Worm (Caenorhabditis elegans): Measurements from ENCODE around the gene F46F5.11.
"Not testable (repeated sequence)": the region's sequence is repeated elsewhere in the genome, so short reads cannot be mapped to it uniquely, and the experiment has no call there.

The F46F5.11 gene

DNA sequence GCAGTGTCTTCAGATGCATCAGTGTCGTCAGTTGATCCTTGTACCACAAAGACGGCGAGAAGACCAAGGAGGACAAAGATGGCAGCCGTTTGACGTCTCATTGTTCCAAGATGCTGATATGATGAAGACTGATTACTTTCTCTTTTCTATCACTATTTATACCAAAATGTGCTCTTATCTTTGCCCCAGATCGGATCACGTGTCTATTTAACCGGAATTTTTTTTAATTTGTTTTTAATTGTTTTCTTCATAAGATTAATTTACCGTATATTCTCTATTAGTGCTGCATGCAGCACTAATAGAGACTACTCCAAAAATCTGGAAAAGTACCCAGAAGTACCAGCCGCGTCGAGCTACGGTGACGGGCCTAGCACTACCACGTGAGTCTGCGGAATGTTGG lies 6.2 kb downstream of the F46F5.11 start, which contains the start of gene msrp-3:
TSS of gene msrp-3 (minus strand) at position 101 of the 400 bp plus-strand sequence.
- no peak for TF ChIP-seq nhr-21 (tag; optimal IDR thresholded peaks at IDR 0.05)
- TF ChIP-seq zag-1 (tag; optimal IDR thresholded peaks at IDR 0.05): no peak
- TF ChIP-seq ama-1 (optimal IDR thresholded peaks at IDR 0.05): no peak
- TF ChIP-seq sma-3 (GFP tag; optimal IDR thresholded peaks at IDR 0.05): no peak
- no peak for TF ChIP-seq unc-55 (GFP tag; optimal IDR thresholded peaks at IDR 0.05)
- no peak for TF ChIP-seq sma-9 (GFP tag; optimal IDR thresholded peaks at IDR 0.05)
- no peak for TF ChIP-seq sma-9 (tag; optimal IDR thresholded peaks at IDR 0.05)
- TF ChIP-seq ceh-16 (tag; optimal IDR thresholded peaks at IDR 0.05): no peak
- TF ChIP-seq unc-39 (tag; optimal IDR thresholded peaks at IDR 0.05): no peak
- TF ChIP-seq ceh-82 (tag; optimal IDR thresholded peaks at IDR 0.05): no peak
- TF ChIP-seq nhr-10 (tag; optimal IDR thresholded peaks at IDR 0.05): no peak
- no peak for TF ChIP-seq blmp-1 (tag; optimal IDR thresholded peaks at IDR 0.05; ENCODE audit: insufficient read depth)
- TF ChIP-seq elt-3 (tag; optimal IDR thresholded peaks at IDR 0.05): no peak
- no peak for TF ChIP-seq lsy-2 (tag; optimal IDR thresholded peaks at IDR 0.05)
- TF ChIP-seq nhr-77 (tag; optimal IDR thresholded peaks at IDR 0.05): no peak
- TF ChIP-seq gmeb-1 (tag; optimal IDR thresholded peaks at IDR 0.05): no peak
- no peak for TF ChIP-seq C34F6.9 (tag; optimal IDR thresholded peaks at IDR 0.05)
- no peak for TF ChIP-seq R02D3.7 (tag; optimal IDR thresholded peaks at IDR 0.05)
- no peak for TF ChIP-seq alr-1 (tag; optimal IDR thresholded peaks at IDR 0.05)
- no peak for TF ChIP-seq lin-11 (tag; optimal IDR thresholded peaks at IDR 0.05)

- TF ChIP-seq lin-39 (tag; optimal IDR thresholded peaks at IDR 0.05) (no peak), lin-13 (GFP tag; optimal IDR thresholded peaks at IDR 0.05) (no peak), mdl-1 (tag; optimal IDR thresholded peaks at IDR 0.05) (no peak), fos-1 (tag; optimal IDR thresholded peaks at IDR 0.05) (no peak), nhr-25 (tag; optimal IDR thresholded peaks at IDR 0.05) (no peak), lsy-2 (tag; optimal IDR thresholded peaks at IDR 0.05) (no peak), ceh-82 (tag; optimal IDR thresholded peaks at IDR 0.05) (no peak), elt-3 (tag; optimal IDR thresholded peaks at IDR 0.05) (no peak), dmd-4 (tag; optimal IDR thresholded peaks at IDR 0.05) (no peak), elt-1 (tag; optimal IDR thresholded peaks at IDR 0.05) (no peak), nhr-77 (tag; optimal IDR thresholded peaks at IDR 0.05) (no peak), unc-39 (tag; optimal IDR thresholded peaks at IDR 0.05) (no peak)
These were observed 12.0 kb downstream of the F46F5.11 start, which contains the start of gene F46F5.7 for ce11 chrII:820519-820918. Gene F46F5.7, minus strand, starts transcription at chrII:820619.

DNA sequence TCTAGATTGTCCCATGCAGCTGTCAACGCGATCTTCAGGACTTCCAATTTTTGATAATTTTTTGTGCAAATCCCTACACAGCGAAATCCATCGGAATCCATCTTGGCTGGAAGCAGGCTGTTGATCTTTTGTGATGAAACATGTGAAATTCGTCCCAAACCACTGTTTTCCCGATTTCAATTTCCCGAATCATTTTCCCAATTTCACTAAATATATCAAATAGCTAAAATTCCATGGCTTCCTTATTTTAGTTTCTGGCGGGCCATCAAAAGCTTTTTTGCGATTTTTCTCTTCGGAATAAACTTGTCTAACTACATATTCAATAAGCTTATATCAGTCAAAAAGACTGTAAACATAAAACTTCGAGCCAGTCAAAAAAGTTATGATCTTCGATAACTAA lies 13.0 kb downstream of the F46F5.11 start, which contains the start of gene F46F5.8:
TSS of gene F46F5.8 (minus strand) at position 101 of the 400 bp plus-strand sequence.
- TF ChIP-seq unc-62 (GFP tag; optimal IDR thresholded peaks at IDR 0.05) (no peak), C34F6.9 (tag; optimal IDR thresholded peaks at IDR 0.05) (no peak), ama-1 (optimal IDR thresholded peaks at IDR 0.05) (no peak), fos-1 (tag; optimal IDR thresholded peaks at IDR 0.05) (no peak), mdl-1 (tag; optimal IDR thresholded peaks at IDR 0.05) (no peak), nhr-21 (tag; optimal IDR thresholded peaks at IDR 0.05) (no peak), elt-3 (tag; optimal IDR thresholded peaks at IDR 0.05) (no peak), elt-1 (tag; optimal IDR thresholded peaks at IDR 0.05) (no peak), lsy-2 (tag; optimal IDR thresholded peaks at IDR 0.05) (no peak), nhr-6 (tag; optimal IDR thresholded peaks at IDR 0.05) (no peak), F13H6.1 (tag; optimal IDR thresholded peaks at IDR 0.05) (no peak), ztf-1 (GFP tag; conservative IDR thresholded peaks at IDR 0.05) (no peak)

DNA sequence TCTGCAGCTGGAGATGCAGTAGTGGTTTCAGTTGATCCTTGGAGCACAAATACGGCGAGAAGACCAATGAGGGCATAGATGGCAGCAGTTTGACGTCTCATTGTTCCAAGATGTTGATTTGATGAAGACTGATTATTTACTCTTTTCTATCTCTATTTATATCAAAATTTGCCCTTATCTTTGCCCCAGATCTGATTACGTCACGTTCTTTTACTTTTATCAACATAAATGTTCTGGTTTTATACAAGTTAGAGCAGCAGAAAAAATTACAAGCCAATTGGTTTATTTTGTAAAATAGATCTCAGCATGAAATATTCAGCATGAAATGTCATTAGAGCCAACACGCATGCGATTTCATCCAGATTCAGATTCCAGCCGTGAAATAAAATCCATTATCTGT lies 14.2 kb downstream of the F46F5.11 start, which contains the start of gene msrp-4:
TSS of gene msrp-4 (minus strand) at position 101 of the 400 bp plus-strand sequence.
- TF ChIP-seq unc-55 (GFP tag; optimal IDR thresholded peaks at IDR 0.05); blmp-1 (tag; optimal IDR thresholded peaks at IDR 0.05; ENCODE audit: insufficient read depth); nhr-10 (tag; optimal IDR thresholded peaks at IDR 0.05): not testable (repeated sequence)

DNA sequence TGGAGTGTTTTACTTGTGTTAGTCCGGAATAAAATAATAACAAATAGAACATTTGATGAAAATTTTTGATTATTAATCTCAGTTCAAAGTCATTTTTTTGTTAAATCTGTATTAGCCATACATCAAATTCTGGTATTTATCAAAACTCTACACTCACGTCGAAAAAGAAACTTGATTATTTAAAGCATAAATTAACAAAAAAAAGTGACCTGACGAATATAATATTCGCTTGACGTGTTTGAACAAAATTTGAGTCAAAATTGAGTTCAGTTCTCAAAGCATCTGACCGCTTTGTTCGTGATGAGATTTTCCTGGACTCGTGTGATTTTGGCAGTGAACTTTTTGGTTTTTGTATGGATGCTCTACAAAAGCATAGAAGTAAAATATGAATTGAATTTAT lies 15.0 kb downstream of the F46F5.11 start, which contains the start of gene F46F5.10:
TSS of gene F46F5.10 (plus strand) at position 301 of the 400 bp plus-strand sequence.
- TF ChIP-seq lin-13 (GFP tag; optimal IDR thresholded peaks at IDR 0.05) (no peak), lsy-2 (tag; optimal IDR thresholded peaks at IDR 0.05) (no peak), mab-5 (tag; optimal IDR thresholded peaks at IDR 0.05) (no peak), dmd-4 (tag; optimal IDR thresholded peaks at IDR 0.05) (no peak), elt-1 (tag; optimal IDR thresholded peaks at IDR 0.05) (no peak), crh-2 (tag; optimal IDR thresholded peaks at IDR 0.05) (no peak), nhr-6 (tag; optimal IDR thresholded peaks at IDR 0.05) (no peak)
